Fruit fly (Drosophila melanogaster) whole organism, prepupa: ENCODE results near the gene CG16957.

Experiments used
- Blimp-1 ChIP-seq: fragments of 200-800 bp; sonication (Bioruptor generic); optimal IDR thresholded peaks from 3 replicates; lab custom pipeline; 2017; ENCODE audit warnings: missing biosample characterization, missing genetic modification characterization, mild to moderate bottlenecking, moderate library complexity, missing genetic modification reagents
- CG11294 ChIP-seq: fragments of 200-800 bp; sonication (Bioruptor generic); IDR thresholded peaks from 2 replicates; pipeline ENCODE4 v1.3.6; 2022; ENCODE audit warnings: missing biosample characterization, missing genetic modification characterization
- CG11762 ChIP-seq: fragments of 200-800 bp; sonication (Bioruptor generic); optimal IDR thresholded peaks from 3 replicates; lab custom pipeline; 2016; ENCODE audit warnings: missing biosample characterization, missing genetic modification characterization; ENCODE audit not compliant: insufficient read depth
- CG11902 ChIP-seq: fragments of 200-800 bp; sonication (Bioruptor generic); optimal IDR thresholded peaks from 3 replicates; lab custom pipeline; 2016; ENCODE audit warnings: missing biosample characterization, missing genetic modification characterization
- CG15336 ChIP-seq: fragments of 200-800 bp; sonication (Bioruptor generic); IDR thresholded peaks from 2 replicates; pipeline ENCODE4 v1.3.6; 2022; ENCODE audit warnings: missing biosample characterization, missing genetic modification characterization
- CG1621 ChIP-seq: fragments of 200-800 bp; sonication (Bioruptor generic); optimal IDR thresholded peaks from 3 replicates; lab custom pipeline; 2018; ENCODE audit warnings: missing biosample characterization, mild to moderate bottlenecking, missing genetic modification characterization
- CG3032 ChIP-seq: fragments of 200-800 bp; optimal IDR thresholded peaks from 2 replicates; lab custom pipeline; 2019; ENCODE audit warnings: missing biosample characterization, mild to moderate bottlenecking, missing genetic modification characterization, moderate library complexity
- CG31627 ChIP-seq: fragments of 200-800 bp; sonication (Bioruptor generic); optimal IDR thresholded peaks from 3 replicates; lab custom pipeline; 2016; ENCODE audit warnings: missing biosample characterization, missing genetic modification characterization
- CG32006 ChIP-seq: fragments of 200-800 bp; sonication (Bioruptor generic); optimal IDR thresholded peaks from 3 replicates; lab custom pipeline; 2017; ENCODE audit warnings: missing biosample characterization, mild to moderate bottlenecking, missing genetic modification characterization
- CG34406 ChIP-seq: fragments of 200-800 bp; sonication (Bioruptor generic); optimal IDR thresholded peaks from 3 replicates; lab custom pipeline; 2016; ENCODE audit warnings: missing biosample characterization, missing genetic modification characterization
- CG3919 ChIP-seq: fragments of 200-800 bp; sonication (Bioruptor generic); optimal IDR thresholded peaks from 3 replicates; lab custom pipeline; 2016; ENCODE audit warnings: missing biosample characterization, missing genetic modification characterization
- CG6163 ChIP-seq: fragments of 200-800 bp; sonication (Bioruptor generic); IDR thresholded peaks from 3 replicates; pipeline ENCODE4 v1.3.6; 2022; ENCODE audit warnings: missing biosample characterization, missing genetic modification characterization
- CG6276 ChIP-seq: fragments of 200-800 bp; sonication (Bioruptor generic); optimal IDR thresholded peaks from 2 replicates; lab custom pipeline; 2017; ENCODE audit warnings: missing biosample characterization, mild to moderate bottlenecking, missing genetic modification characterization
- CG6792 ChIP-seq: fragments of 200-800 bp; sonication (Bioruptor generic); optimal IDR thresholded peaks from 3 replicates; lab custom pipeline; 2016; ENCODE audit warnings: missing biosample characterization, missing genetic modification characterization
- CG6808 ChIP-seq: fragments of 200-800 bp; sonication (Bioruptor generic); optimal IDR thresholded peaks from 3 replicates; lab custom pipeline; 2017; ENCODE audit warnings: missing biosample characterization, missing genetic modification characterization, mild to moderate bottlenecking, moderate library complexity, missing genetic modification reagents
- CG7368 ChIP-seq: fragments of 200-800 bp; sonication (Bioruptor generic); optimal IDR thresholded peaks from 3 replicates; lab custom pipeline; 2016; ENCODE audit warnings: missing biosample characterization, missing genetic modification characterization
- CG8319 ChIP-seq: fragments of 200-800 bp; sonication (Bioruptor generic); optimal IDR thresholded peaks from 3 replicates; lab custom pipeline; 2016; ENCODE audit warnings: missing biosample characterization, missing genetic modification characterization
- CG9139 ChIP-seq: fragments of 200-800 bp; sonication (Bioruptor generic); optimal IDR thresholded peaks from 3 replicates; lab custom pipeline; 2017; ENCODE audit warnings: missing biosample characterization, mild to moderate bottlenecking, missing genetic modification characterization
- Eip75B ChIP-seq: fragments of 200-800 bp; sonication (Bioruptor generic); optimal IDR thresholded peaks from 3 replicates; lab custom pipeline; 2016; ENCODE audit warnings: missing biosample characterization, missing genetic modification characterization
- Eip78C ChIP-seq: fragments of 200-800 bp; sonication (Bioruptor generic); peaks from one replicate; lab custom pipeline; 2016; ENCODE audit warnings: missing biosample characterization, missing genetic modification characterization
- Eip93F ChIP-seq: fragments of 200-800 bp; sonication (Bioruptor generic); optimal IDR thresholded peaks from 2 replicates; lab custom pipeline; 2016; ENCODE audit warnings: missing biosample characterization, mild to moderate bottlenecking, missing genetic modification characterization
- Ets21C ChIP-seq: fragments of 200-800 bp; sonication (Bioruptor generic); optimal IDR thresholded peaks from 3 replicates; lab custom pipeline; 2016; ENCODE audit warnings: missing biosample characterization, missing genetic modification characterization
- Gug ChIP-seq: fragments of 200-800 bp; sonication (Bioruptor generic); IDR thresholded peaks from 2 replicates; pipeline ENCODE4 v1.3.6; 2022; ENCODE audit warnings: missing biosample characterization, missing genetic modification characterization
- Hr39 ChIP-seq: fragments of 200-800 bp; sonication (Bioruptor generic); optimal IDR thresholded peaks from 2 replicates; lab custom pipeline; 2016; ENCODE audit warnings: missing biosample characterization, missing genetic modification characterization
- Hr4 ChIP-seq: fragments of 200-800 bp; sonication (Bioruptor generic); optimal IDR thresholded peaks from 3 replicates; lab custom pipeline; 2016; ENCODE audit warnings: missing biosample characterization, missing genetic modification characterization
- Lpt ChIP-seq: fragments of 200-800 bp; sonication (Bioruptor generic); optimal IDR thresholded peaks from 3 replicates; lab custom pipeline; 2016; ENCODE audit warnings: missing biosample characterization, missing genetic modification characterization
- Met ChIP-seq: fragments of 200-800 bp; sonication (Bioruptor generic); optimal IDR thresholded peaks from 3 replicates; lab custom pipeline; 2016; ENCODE audit warnings: missing biosample characterization, missing genetic modification characterization
- OdsH ChIP-seq: fragments of 200-800 bp; sonication (Bioruptor generic); optimal IDR thresholded peaks from 3 replicates; lab custom pipeline; 2016; ENCODE audit warnings: missing biosample characterization, missing genetic modification characterization
- Smox ChIP-seq: fragments of 200-800 bp; sonication (Bioruptor generic); optimal IDR thresholded peaks from 3 replicates; lab custom pipeline; 2016; ENCODE audit warnings: missing biosample characterization, missing genetic modification characterization
- Sox102F ChIP-seq: fragments of 200-800 bp; sonication (Bioruptor generic); optimal IDR thresholded peaks from 2 replicates; lab custom pipeline; 2016; ENCODE audit warnings: missing biosample characterization, mild to moderate bottlenecking, missing genetic modification characterization
- Sox14 ChIP-seq: fragments of 200-800 bp; sonication (Bioruptor generic); optimal IDR thresholded peaks from 3 replicates; lab custom pipeline; 2016; ENCODE audit warnings: missing biosample characterization, missing genetic modification characterization
- Sox15 ChIP-seq: fragments of 200-800 bp; sonication (Bioruptor generic); optimal IDR thresholded peaks from 3 replicates; lab custom pipeline; 2016; ENCODE audit warnings: missing biosample characterization, missing genetic modification characterization
- acj6 ChIP-seq: fragments of 200-800 bp; sonication (Bioruptor generic); optimal IDR thresholded peaks from 3 replicates; lab custom pipeline; 2016; ENCODE audit warnings: missing biosample characterization, missing genetic modification characterization
- cyc ChIP-seq: fragments of 200-800 bp; sonication (Bioruptor generic); optimal IDR thresholded peaks from 3 replicates; lab custom pipeline; 2016; ENCODE audit warnings: missing biosample characterization, missing genetic modification characterization
- dac ChIP-seq: fragments of 200-800 bp; sonication (Bioruptor generic); optimal IDR thresholded peaks from 2 replicates; lab custom pipeline; 2017; ENCODE audit warnings: missing biosample characterization, mild to moderate bottlenecking, missing genetic modification characterization
- dsx ChIP-seq: fragments of 200-800 bp; optimal IDR thresholded peaks from 3 replicates; lab custom pipeline; 2019; ENCODE audit warnings: missing biosample characterization, mild to moderate bottlenecking, missing genetic modification characterization, moderate library complexity; ENCODE audit not compliant: poor library complexity, severe bottlenecking
- eg ChIP-seq: fragments of 200-800 bp; sonication (Bioruptor generic); IDR thresholded peaks from 3 replicates; pipeline ENCODE4 v1.3.6; 2022; ENCODE audit warnings: missing biosample characterization, missing genetic modification characterization
- esn ChIP-seq: fragments of 200-800 bp; sonication (Bioruptor generic); optimal IDR thresholded peaks from 2 replicates; lab custom pipeline; 2016; ENCODE audit warnings: missing biosample characterization, mild to moderate bottlenecking, missing genetic modification characterization, moderate library complexity
- fkh ChIP-seq: fragments of 200-800 bp; sonication (Bioruptor generic); optimal IDR thresholded peaks from 3 replicates; lab custom pipeline; 2017; ENCODE audit warnings: missing biosample characterization, mild to moderate bottlenecking, missing genetic modification characterization, moderate library complexity
- lz ChIP-seq: fragments of 200-800 bp; sonication (Bioruptor generic); optimal IDR thresholded peaks from 3 replicates; lab custom pipeline; 2016; ENCODE audit warnings: missing biosample characterization, missing genetic modification characterization
- pdm3 ChIP-seq: fragments of 200-800 bp; sonication (Bioruptor generic); optimal IDR thresholded peaks from 3 replicates; lab custom pipeline; 2016; ENCODE audit warnings: missing biosample characterization, missing genetic modification characterization
- salr ChIP-seq, 2 experiments: fragments of 200-800 bp; sonication (Bioruptor generic); optimal IDR thresholded peaks; 3 replicates each; lab custom pipeline; 2016 to 2018; ENCODE audit warnings: missing biosample characterization in 2 of 2, missing genetic modification characterization in 2 of 2, mild to moderate bottlenecking in 1 of 2
- spab ChIP-seq: fragments of 200-800 bp; sonication (Bioruptor generic); optimal IDR thresholded peaks from 2 replicates; lab custom pipeline; 2017; ENCODE audit warnings: missing biosample characterization, mild to moderate bottlenecking, missing genetic modification characterization, missing genetic modification reagents
- ss ChIP-seq, 2 experiments: fragments of 200-800 bp; sonication (Bioruptor generic); optimal IDR thresholded peaks; 2 replicates in 1 of 2; 3 replicates in 1 of 2; lab custom pipeline; 2017 to 2018; ENCODE audit warnings: mild to moderate bottlenecking in 2 of 2, missing biosample characterization in 2 of 2, missing genetic modification characterization in 2 of 2, moderate library complexity in 1 of 2
- svp ChIP-seq: fragments of 200-800 bp; sonication (Bioruptor generic); peaks from one replicate; lab custom pipeline; 2016; ENCODE audit warnings: missing biosample characterization, missing genetic modification characterization
- topi ChIP-seq: fragments of 200-800 bp; sonication (Bioruptor generic); optimal IDR thresholded peaks from 3 replicates; lab custom pipeline; 2016; ENCODE audit warnings: missing biosample characterization, missing genetic modification characterization
- vri ChIP-seq: fragments of 200-800 bp; sonication (Bioruptor generic); optimal IDR thresholded peaks from 3 replicates; lab custom pipeline; 2016; ENCODE audit warnings: missing biosample characterization, mild to moderate bottlenecking, missing genetic modification characterization

Gene CG16957

dm6 chr2L:13370762-13371161 is 25.2 kb downstream of the CG16957 start, which contains the start of gene ND-B22 (continued):
- peak; percentile 0 for TF ChIP-seq Hr4 (GFP tag; lab: Kevin White, UChicago)
- no peak for TF ChIP-seq CG1621
- TF ChIP-seq svp (GFP tag; lab: Kevin White, UChicago) = peak; percentile 44
- peak; percentile 24 for TF ChIP-seq Smox (GFP tag; lab: Kevin White, UChicago)
- TF ChIP-seq CG6163 (GFP tag; lab: Robert Waterston, UW) = no peak
- peak; percentile 31 for TF ChIP-seq pdm3
- TF ChIP-seq Gug (GFP tag; lab: Robert Waterston, UW) = no peak
- TF ChIP-seq dsx (GFP tag; lab: Kevin White, UChicago) = peak; percentile 77
- peak; percentile 49 for TF ChIP-seq cyc (GFP tag; lab: Kevin White, UChicago)
- peak; percentile 52 for TF ChIP-seq Sox14 (GFP tag; lab: Kevin White, UChicago)
- peak; percentile 25 for TF ChIP-seq Eip75B (GFP tag; lab: Kevin White, UChicago)
- TF ChIP-seq CG15336 (GFP tag; lab: Robert Waterston, UW) = no peak
- TF ChIP-seq CG6276 = no peak
- TF ChIP-seq Hr39 (GFP tag; lab: Kevin White, UChicago) = peak; percentile 18
- peak; percentile 15 for TF ChIP-seq Ets21C (GFP tag; lab: Kevin White, UChicago)
- peak; percentile 27 for TF ChIP-seq OdsH (GFP tag; lab: Kevin White, UChicago)
- no peak for TF ChIP-seq CG11294 (GFP tag; lab: Robert Waterston, UW)
- no peak for TF ChIP-seq CG11902 (GFP tag; lab: Kevin White, UChicago)
- peak in 1 of 2 experiments; percentile 9 for TF ChIP-seq ss (GFP tag; optimal IDR thresholded peaks at IDR 0.05; lab: Kevin White, UChicago)

- peak; percentile 47; the same call in 1 of the 2 replicates for TF ChIP-seq CG11294 (GFP tag; lab: Robert Waterston, UW)
- peak; percentile 70 for TF ChIP-seq CG34406 (GFP tag; lab: Kevin White, UChicago)
- TF ChIP-seq CG15336 (GFP tag; lab: Robert Waterston, UW) = peak; percentile 72
- TF ChIP-seq CG3032 (tag; lab: Kevin White, UChicago) = peak; percentile 64
- TF ChIP-seq CG7368 (GFP tag; lab: Kevin White, UChicago) = peak; percentile 73
- TF ChIP-seq CG11902 (GFP tag; lab: Kevin White, UChicago) = peak; percentile 52
- TF ChIP-seq svp (GFP tag; lab: Kevin White, UChicago) = peak; percentile 90
- TF ChIP-seq Sox15 (GFP tag; lab: Kevin White, UChicago) = peak; percentile 38
- peak; percentile 60 for TF ChIP-seq Lpt
- TF ChIP-seq CG6792 (GFP tag; lab: Kevin White, UChicago) = peak; percentile 79
- peak; percentile 59 for TF ChIP-seq CG11762 (GFP tag; lab: Kevin White, UChicago)
- TF ChIP-seq dac (GFP tag; lab: Kevin White, UChicago) = peak; percentile 32
- peak; percentile 44 for TF ChIP-seq CG1621
- peak; percentile 42 to 64 for TF ChIP-seq salr (GFP tag; optimal IDR thresholded peaks at IDR 0.05; lab: Kevin White, UChicago)
- TF ChIP-seq Hr39 (GFP tag; lab: Kevin White, UChicago) = peak; percentile 75
- TF ChIP-seq CG31627 (GFP tag; lab: Kevin White, UChicago) = peak; percentile 79
- TF ChIP-seq Sox102F (GFP tag; lab: Kevin White, UChicago) = peak; percentile 87
- TF ChIP-seq Met = peak; percentile 87
- TF ChIP-seq ss (GFP tag; optimal IDR thresholded peaks at IDR 0.05; lab: Kevin White, UChicago) = peak in 1 of 2 experiments; percentile 77
- TF ChIP-seq Eip78C = peak; percentile 93
- no peak for TF ChIP-seq vri (GFP tag; lab: Kevin White, UChicago)
- TF ChIP-seq topi (GFP tag; lab: Kevin White, UChicago) = peak; percentile 84
- peak; percentile 89 for TF ChIP-seq CG3919 (GFP tag; lab: Kevin White, UChicago)
- peak; percentile 80 for TF ChIP-seq lz (GFP tag; lab: Kevin White, UChicago)
- TF ChIP-seq Hr4 (GFP tag; lab: Kevin White, UChicago) = peak; percentile 69
- TF ChIP-seq CG8319 (GFP tag; lab: Kevin White, UChicago) = peak; percentile 61
- no peak for TF ChIP-seq CG9139
- peak; percentile 70 for TF ChIP-seq CG32006
- TF ChIP-seq esn = peak; percentile 91
- peak; percentile 50 for TF ChIP-seq spab (GFP tag; lab: Kevin White, UChicago)
- peak; percentile 54 for TF ChIP-seq dsx (GFP tag; lab: Kevin White, UChicago)
- peak; percentile 83 for TF ChIP-seq pdm3
- TF ChIP-seq Eip93F (GFP tag; lab: Kevin White, UChicago) = peak; percentile 58
- TF ChIP-seq Ets21C (GFP tag; lab: Kevin White, UChicago) = peak; percentile 65
- TF ChIP-seq fkh (GFP tag; lab: Kevin White, UChicago) = no peak
- peak; percentile 43 for TF ChIP-seq Blimp-1 (GFP tag; lab: Kevin White, UChicago)
- peak; percentile 83 for TF ChIP-seq acj6 (GFP tag; lab: Kevin White, UChicago)
- no peak for TF ChIP-seq CG6276
- TF ChIP-seq CG6808 (GFP tag; lab: Kevin White, UChicago) = peak; percentile 64
- TF ChIP-seq eg (GFP tag; lab: Robert Waterston, UW) = peak; percentile 80
- TF ChIP-seq Sox14 (GFP tag; lab: Kevin White, UChicago) = peak; percentile 85
These were observed 27.0 kb downstream of the CG16957 start, which contains the start of gene CG31855 for dm6 chr2L:13368940-13369339. TSS of gene CG31855 (plus strand) at chr2L:13369204.
